Fruit fly (Drosophila melanogaster) whole organism: ENCODE measurements around the gene Prp18.

Experiments
- CG8478 ChIP-seq: fragments of >200 bp; optimal IDR thresholded peaks from 2 replicates; lab custom pipeline; 2018; ENCODE audit warnings: inconsistent platforms
- pan ChIP-seq: fragments of >200 bp; optimal IDR thresholded peaks from 2 replicates; lab custom pipeline; 2017
- psq ChIP-seq: fragments of >200 bp; optimal IDR thresholded peaks from 2 replicates; lab custom pipeline; 2017

dm6 chr3R:19031210-19031609, at the start of gene Prp18, which contains the start of gene CG6013:
- TF ChIP-seq CG8478 (lab: Kevin White, UChicago): no peak
- TF ChIP-seq psq (lab: Kevin White, UChicago): no peak
- no peak for TF ChIP-seq pan (lab: Kevin White, UChicago)
